Worm (Caenorhabditis elegans) whole organism, L4 larva: ENCODE data around the gene nipa-1.

Source experiments
- F10B5.3 ChIP-seq: sonication (generic microtip); optimal IDR thresholded peaks from 2 replicates; lab custom pipeline; 2016; ENCODE audit warnings: mild to moderate bottlenecking, missing genetic modification characterization, missing compliant biosample characterization
- F49E8.2 ChIP-seq: sonication (generic microtip); optimal IDR thresholded peaks from 2 replicates; lab custom pipeline; 2016; ENCODE audit warnings: missing compliant biosample characterization, mild to moderate bottlenecking, missing genetic modification characterization, borderline replicate concordance
- R02D3.7 ChIP-seq: fragments of 150-350 bp; sonication (generic microtip); optimal IDR thresholded peaks from 3 replicates; lab custom pipeline; 2014; ENCODE audit warnings: missing biosample characterization, missing genetic modification characterization
- T20F7.1 ChIP-seq: fragments of 200-800 bp; sonication (Bioruptor generic); optimal IDR thresholded peaks from 2 replicates; lab custom pipeline; 2018; ENCODE audit warnings: mild to moderate bottlenecking, missing genetic modification characterization, missing compliant biosample characterization
- Y105C5A.15 ChIP-seq: fragments of 200-800 bp; sonication (Bioruptor generic); IDR thresholded peaks from 2 replicates; pipeline ENCODE4 v1.3.6; 2022; ENCODE audit warnings: missing genetic modification characterization, missing compliant biosample characterization
- Y48G9A.11 ChIP-seq: fragments of 200-800 bp; sonication (Bioruptor generic); IDR thresholded peaks from 2 replicates; pipeline ENCODE4 v1.3.6; 2022; ENCODE audit warnings: missing genetic modification reagents, missing genetic modification characterization, missing compliant biosample characterization
- Y5F2A.4 ChIP-seq: fragments of 200-800 bp; sonication (Bioruptor generic); optimal IDR thresholded peaks from 2 replicates; lab custom pipeline; 2018; ENCODE audit warnings: mild to moderate bottlenecking, missing genetic modification characterization, missing compliant biosample characterization
- ZK337.2 ChIP-seq: fragments of 200-800 bp; sonication (Bioruptor generic); IDR thresholded peaks from 2 replicates; pipeline ENCODE4 v1.3.6; 2022; ENCODE audit warnings: missing genetic modification reagents, missing genetic modification characterization, missing compliant biosample characterization
- ZK546.5 ChIP-seq, 2 experiments: sonication (generic microtip); optimal IDR thresholded peaks; 2 replicates each; lab custom pipeline; 2017; ENCODE audit warnings: missing biosample characterization in 2 of 2, missing genetic modification characterization in 2 of 2
- attf-4 ChIP-seq: sonication (generic microtip); optimal IDR thresholded peaks from 3 replicates; lab custom pipeline; 2017; ENCODE audit warnings: missing biosample characterization, missing genetic modification characterization
- ceh-20 ChIP-seq: fragments of 200-800 bp; sonication (Bioruptor generic); IDR thresholded peaks from 2 replicates; pipeline ENCODE4 v1.3.6; 2022; ENCODE audit warnings: missing genetic modification reagents, missing genetic modification characterization, missing compliant biosample characterization
- ceh-28 ChIP-seq: fragments of 150-350 bp; optimal IDR thresholded peaks from 2 replicates; lab custom pipeline; 2014; ENCODE audit warnings: missing biosample characterization, missing genetic modification reagents, missing genetic modification characterization
- ceh-82 ChIP-seq: sonication (generic microtip); optimal IDR thresholded peaks from 2 replicates; lab custom pipeline; 2017; ENCODE audit warnings: missing biosample characterization, missing genetic modification characterization
- cey-2 ChIP-seq: sonication (generic microtip); optimal IDR thresholded peaks from 3 replicates; lab custom pipeline; 2017; ENCODE audit warnings: missing genetic modification characterization, mild to moderate bottlenecking, missing compliant biosample characterization, antibody characterized with exemption, borderline replicate concordance; ENCODE audit not compliant: insufficient read depth
- ctbp-1 ChIP-seq: fragments of 200-800 bp; sonication (Bioruptor generic); IDR thresholded peaks from 2 replicates; pipeline ENCODE4 v1.3.6; 2022; ENCODE audit warnings: missing genetic modification reagents, missing genetic modification characterization, missing compliant biosample characterization
- daf-12 ChIP-seq: fragments of 150-350 bp; optimal IDR thresholded peaks from 2 replicates; lab custom pipeline; 2014; ENCODE audit warnings: missing biosample characterization, missing genetic modification reagents, missing genetic modification characterization
- dmd-8 ChIP-seq: fragments of 200-800 bp; sonication (Bioruptor generic); IDR thresholded peaks from 2 replicates; pipeline ENCODE4 v1.3.6; 2022; ENCODE audit warnings: missing genetic modification characterization, missing compliant biosample characterization
- dmd-9 ChIP-seq: fragments of 200-800 bp; sonication (Bioruptor generic); IDR thresholded peaks from 2 replicates; pipeline ENCODE4 v1.3.6; 2022; ENCODE audit warnings: missing genetic modification reagents, missing genetic modification characterization, missing compliant biosample characterization
- dpl-1 ChIP-seq: fragments of 150-350 bp; optimal IDR thresholded peaks from 2 replicates; lab custom pipeline; 2014; ENCODE audit warnings: missing biosample characterization, missing genetic modification reagents, missing genetic modification characterization
- dve-1 ChIP-seq: sonication (generic microtip); optimal IDR thresholded peaks from 2 replicates; lab custom pipeline; 2017; ENCODE audit warnings: antibody characterized with exemption, mild to moderate bottlenecking, missing genetic modification characterization, missing compliant biosample characterization; ENCODE audit not compliant: insufficient read depth
- egl-27 ChIP-seq: sonication (generic microtip); optimal IDR thresholded peaks from 3 replicates; lab custom pipeline; 2017; ENCODE audit warnings: missing biosample characterization, missing genetic modification reagents, missing genetic modification characterization
- gei-8 ChIP-seq: fragments of 200-800 bp; sonication (Bioruptor generic); optimal IDR thresholded peaks from 2 replicates; lab custom pipeline; 2018; ENCODE audit warnings: mild to moderate bottlenecking, missing genetic modification characterization, missing compliant biosample characterization
- hlh-30 ChIP-seq: sonication (generic microtip); optimal IDR thresholded peaks from 2 replicates; lab custom pipeline; 2017; ENCODE audit warnings: antibody characterized with exemption, mild to moderate bottlenecking, missing genetic modification characterization, missing compliant biosample characterization; ENCODE audit not compliant: insufficient read depth
- hmg-1.1 ChIP-seq: fragments of 200-800 bp; sonication (Bioruptor generic); IDR thresholded peaks from 2 replicates; pipeline ENCODE4 v1.3.6; 2022; ENCODE audit warnings: missing genetic modification reagents, missing genetic modification characterization, missing compliant biosample characterization
- lim-7 ChIP-seq: fragments of 200-800 bp; sonication (Bioruptor generic); IDR thresholded peaks from 2 replicates; pipeline ENCODE4 v1.3.6; 2022; ENCODE audit warnings: missing genetic modification characterization, missing compliant biosample characterization
- lin-1 ChIP-seq: fragments of 200-800 bp; sonication (Bioruptor generic); IDR thresholded peaks from 2 replicates; pipeline ENCODE4 v1.3.6; 2022; ENCODE audit warnings: missing genetic modification reagents, missing genetic modification characterization, missing compliant biosample characterization
- lin-13 ChIP-seq: fragments of 150-350 bp; optimal IDR thresholded peaks from 2 replicates; lab custom pipeline; 2014; ENCODE audit warnings: missing biosample characterization, missing genetic modification reagents, missing genetic modification characterization
- lin-38 ChIP-seq: fragments of 200-800 bp; sonication (Bioruptor generic); IDR thresholded peaks from 2 replicates; pipeline ENCODE4 v1.3.6; 2022; ENCODE audit warnings: missing genetic modification reagents, missing genetic modification characterization, missing compliant biosample characterization
- madf-5 ChIP-seq, 2 experiments: fragments of 200-800 bp; sonication (Bioruptor generic); IDR thresholded peaks; 2 replicates each; pipeline ENCODE4 v1.3.6; 2022; ENCODE audit warnings: missing compliant biosample characterization in 2 of 2, missing genetic modification characterization in 2 of 2
- mdl-1 ChIP-seq, 2 experiments: fragments of 150-350 bp in 1 of 2; sonication (generic microtip) in 1 of 2; optimal IDR thresholded peaks; 2 replicates each; lab custom pipeline; 2014 to 2017; ENCODE audit warnings: missing biosample characterization in 2 of 2, missing genetic modification characterization in 2 of 2
- mxl-2 ChIP-seq: fragments of 200-800 bp; sonication (Bioruptor generic); conservative IDR thresholded peaks from 2 replicates; pipeline ENCODE4 v1.3.6; 2022; ENCODE audit warnings: missing genetic modification reagents, missing genetic modification characterization, missing compliant biosample characterization
- nhr-10 ChIP-seq: fragments of 150-350 bp; optimal IDR thresholded peaks from 2 replicates; lab custom pipeline; 2014; ENCODE audit warnings: missing biosample characterization, missing genetic modification characterization
- nhr-42 ChIP-seq: fragments of 200-800 bp; sonication (Bioruptor generic); IDR thresholded peaks from 2 replicates; pipeline ENCODE4 v1.3.6; 2022; ENCODE audit warnings: missing genetic modification characterization, missing compliant biosample characterization
- nhr-48 ChIP-seq: sonication (generic microtip); optimal IDR thresholded peaks from 2 replicates; lab custom pipeline; 2016; ENCODE audit warnings: mild to moderate bottlenecking, missing genetic modification characterization, missing compliant biosample characterization
- nhr-76 ChIP-seq: fragments of 150-350 bp; optimal IDR thresholded peaks from 2 replicates; lab custom pipeline; 2014; ENCODE audit warnings: missing biosample characterization, missing genetic modification characterization
- sdz-12 ChIP-seq: fragments of 200-800 bp; sonication (Bioruptor generic); optimal IDR thresholded peaks from 2 replicates; lab custom pipeline; 2018; ENCODE audit warnings: mild to moderate bottlenecking, missing genetic modification characterization, missing compliant biosample characterization
- set-16 ChIP-seq: fragments of 200-800 bp; sonication (Bioruptor generic); IDR thresholded peaks from 2 replicates; pipeline ENCODE4 v1.3.6; 2022; ENCODE audit warnings: missing genetic modification reagents, missing genetic modification characterization, missing compliant biosample characterization
- snpc-4 ChIP-seq: fragments of 150-350 bp; optimal IDR thresholded peaks from 2 replicates; lab custom pipeline; 2014; ENCODE audit warnings: missing biosample characterization, missing genetic modification characterization
- spr-1 ChIP-seq: sonication (generic microtip); optimal IDR thresholded peaks from 2 replicates; lab custom pipeline; 2016; ENCODE audit warnings: mild to moderate bottlenecking, missing genetic modification characterization, missing compliant biosample characterization
- tag-97 ChIP-seq: fragments of 200-800 bp; sonication (Bioruptor generic); IDR thresholded peaks from 2 replicates; pipeline ENCODE4 v1.3.6; 2022; ENCODE audit warnings: missing genetic modification characterization, missing compliant biosample characterization
- zip-2 ChIP-seq: fragments of 150-350 bp; optimal IDR thresholded peaks from 2 replicates; lab custom pipeline; 2014; ENCODE audit warnings: missing biosample characterization, missing genetic modification characterization

The nipa-1 gene

ce11 chrIII:3112001-3112400 is 14.9 kb downstream of the nipa-1 start (continued):
- no peak for TF ChIP-seq nhr-10 (tag; lab: Kevin White, UChicago)
- peak; percentile 31 for TF ChIP-seq dve-1 (tag; lab: Kevin White, UChicago)
- no peak for TF ChIP-seq snpc-4 (tag; lab: Kevin White, UChicago)
- peak; percentile 15 for TF ChIP-seq F10B5.3 (tag; lab: Kevin White, UChicago)
- peak; percentile 37; the same call in 1 of the 2 replicates for TF ChIP-seq hmg-1.1 (GFP tag; lab: Robert Waterston, UW)
- TF ChIP-seq Y48G9A.11, result peak; percentile 39; the same call in 1 of the 2 replicates
- TF ChIP-seq Y105C5A.15 (GFP tag; lab: Robert Waterston, UW), result no peak
- TF ChIP-seq sdz-12 (GFP tag; lab: Kevin White, UChicago), result no peak
- no peak for TF ChIP-seq gei-8 (GFP tag; lab: Kevin White, UChicago)
- TF ChIP-seq ZK337.2 (GFP tag; lab: Robert Waterston, UW), result no peak
- no peak for TF ChIP-seq attf-4 (tag; lab: Kevin White, UChicago)

ce11 chrIII:3111534-3111933 is 15.4 kb downstream of the nipa-1 start:
- TF ChIP-seq ceh-28 (tag; lab: Kevin White, UChicago) (peak; percentile 89), F49E8.2 (tag; lab: Kevin White, UChicago) (no peak), dmd-8 (GFP tag; lab: Robert Waterston, UW) (no peak)

- TF ChIP-seq ctbp-1 (GFP tag; lab: Robert Waterston, UW) (no peak), R02D3.7 (tag; lab: Kevin White, UChicago) (no peak), daf-12 (tag; lab: Kevin White, UChicago) (no peak), egl-27 (no peak), spr-1 (tag; lab: Kevin White, UChicago) (no peak), ceh-82 (tag; lab: Kevin White, UChicago) (no peak), ZK546.5 (tag; optimal IDR thresholded peaks at IDR 0.05; lab: Kevin White, UChicago) (no peak), Y5F2A.4 (GFP tag; lab: Kevin White, UChicago) (no peak), nhr-76 (tag; lab: Kevin White, UChicago) (no peak), dmd-9 (GFP tag; lab: Robert Waterston, UW) (no peak), lin-1 (GFP tag; lab: Robert Waterston, UW) (no peak), ceh-20 (GFP tag; lab: Robert Waterston, UW) (no peak), hmg-1.1 (GFP tag; lab: Robert Waterston, UW) (no peak), nhr-48 (tag; lab: Kevin White, UChicago) (no peak), mxl-2 (GFP tag; lab: Robert Waterston, UW) (no peak)
Observed at ce11 chrIII:3110614-3111013, 16.3 kb downstream of the nipa-1 start.

ce11 chrIII:3109564-3109963 is 17.4 kb downstream of the nipa-1 start:
- no peak for TF ChIP-seq T20F7.1 (GFP tag; lab: Kevin White, UChicago)
- no peak for TF ChIP-seq dmd-8 (GFP tag; lab: Robert Waterston, UW)
- TF ChIP-seq dpl-1 (GFP tag; lab: Kevin White, UChicago), result no peak
- TF ChIP-seq lin-38 (GFP tag; lab: Robert Waterston, UW), result peak; percentile 30; the same call in 1 of the 2 replicates
- no peak for TF ChIP-seq set-16 (GFP tag; lab: Robert Waterston, UW)
- no peak for TF ChIP-seq lin-13 (GFP tag; lab: Kevin White, UChicago)
- TF ChIP-seq nhr-42, result no peak
- TF ChIP-seq zip-2, result no peak
- 0 out of 2 replicates have a peak, but pooled peaks have one; percentile 29 for TF ChIP-seq lim-7 (GFP tag; lab: Robert Waterston, UW)
- no peak for TF ChIP-seq tag-97 (GFP tag; lab: Robert Waterston, UW)
- no peak for TF ChIP-seq hlh-30 (tag; lab: Kevin White, UChicago)
- TF ChIP-seq dmd-9 (GFP tag; lab: Robert Waterston, UW), result no peak
- TF ChIP-seq ZK337.2 (GFP tag; lab: Robert Waterston, UW), result no peak
- TF ChIP-seq mdl-1 (tag; optimal IDR thresholded peaks at IDR 0.05; lab: Kevin White, UChicago), result no peak
- TF ChIP-seq cey-2 (tag; lab: Kevin White, UChicago), result no peak
- no peak for TF ChIP-seq madf-5 (GFP tag; IDR thresholded peaks at IDR 0.05; lab: Robert Waterston, UW)
